Fruit fly (Drosophila melanogaster) whole organism, embryonic: ENCODE measurements around the gene Oatp33Eb.

ENCODE experiments used
- Adf1 ChIP-seq: fragments of 200-800 bp; sonication (Bioruptor generic); IDR thresholded peaks from 2 replicates; pipeline ENCODE4 v1.3.6; 2022; ENCODE audit warnings: missing biosample characterization, missing genetic modification characterization
- Aef1 ChIP-seq: fragments of 200-800 bp; sonication (Bioruptor generic); IDR thresholded peaks from 3 replicates; pipeline ENCODE4 v1.3.6; 2022; ENCODE audit warnings: missing biosample characterization, missing genetic modification characterization
- Awh ChIP-seq: fragments of 200-800 bp; sonication (Bioruptor generic); IDR thresholded peaks from 2 replicates; pipeline ENCODE4, ENCODE4 v1.3.6; 2022; ENCODE audit warnings: missing biosample characterization, missing genetic modification characterization
- CG11723 ChIP-seq: fragments of 200-800 bp; sonication (Bioruptor generic); optimal IDR thresholded peaks from 2 replicates; lab custom pipeline; 2017; ENCODE audit warnings: missing biosample characterization, mild to moderate bottlenecking, missing genetic modification characterization
- CG13424 ChIP-seq: fragments of 200-800 bp; sonication (Bioruptor generic); optimal IDR thresholded peaks from 2 replicates; lab custom pipeline; 2019; ENCODE audit warnings: missing biosample characterization, mild to moderate bottlenecking, missing genetic modification characterization, moderate library complexity
- CG14860 ChIP-seq: fragments of 200-800 bp; sonication (Bioruptor generic); IDR thresholded peaks from 3 replicates; pipeline ENCODE4 v1.3.6; 2022; ENCODE audit warnings: missing biosample characterization, missing genetic modification characterization; ENCODE audit not compliant: partially characterized antibody
- CG1529 ChIP-seq: fragments of 200-800 bp; sonication (Bioruptor generic); optimal IDR thresholded peaks from 3 replicates; lab custom pipeline; 2018; ENCODE audit warnings: missing biosample characterization, missing genetic modification characterization
- CG15479 ChIP-seq: fragments of 200-800 bp; sonication (Bioruptor generic); optimal IDR thresholded peaks from 3 replicates; lab custom pipeline; 2019; ENCODE audit warnings: missing biosample characterization, mild to moderate bottlenecking, missing genetic modification characterization, moderate library complexity
- CG17568 ChIP-seq: fragments of 200-800 bp; sonication (Bioruptor generic); optimal IDR thresholded peaks from 2 replicates; lab custom pipeline; 2018; ENCODE audit warnings: missing biosample characterization, mild to moderate bottlenecking, missing genetic modification characterization, moderate library complexity
- CG2120 ChIP-seq: fragments of 200-800 bp; sonication (Bioruptor generic); optimal IDR thresholded peaks from 3 replicates; lab custom pipeline; 2016; ENCODE audit warnings: missing biosample characterization, missing genetic modification characterization
- CG2875 ChIP-seq: fragments of 200-800 bp; sonication (Bioruptor generic); optimal IDR thresholded peaks from 2 replicates; lab custom pipeline; 2017; ENCODE audit warnings: missing biosample characterization, mild to moderate bottlenecking, missing genetic modification characterization, missing genetic modification reagents
- CG31441 ChIP-seq: fragments of 200-800 bp; sonication (Bioruptor generic); IDR thresholded peaks from 2 replicates; pipeline ENCODE4 v1.3.6; 2022; ENCODE audit warnings: missing biosample characterization, missing genetic modification characterization
- CG32767 ChIP-seq: fragments of 200-800 bp; sonication (Bioruptor generic); IDR thresholded peaks from 2 replicates; pipeline ENCODE4 v1.3.6; 2022; ENCODE audit warnings: missing biosample characterization, missing genetic modification characterization
- CG34224 ChIP-seq: fragments of 200-800 bp; sonication (Bioruptor generic); IDR thresholded peaks from 3 replicates; pipeline ENCODE4 v1.3.6; 2022; ENCODE audit warnings: missing biosample characterization, missing genetic modification characterization; ENCODE audit not compliant: partially characterized antibody
- CG4424 ChIP-seq: fragments of 200-800 bp; sonication (Bioruptor generic); optimal IDR thresholded peaks from 3 replicates; lab custom pipeline; 2016; ENCODE audit warnings: missing biosample characterization, missing genetic modification characterization
- CG4730 ChIP-seq: fragments of 200-800 bp; sonication (Bioruptor generic); IDR thresholded peaks from 2 replicates; pipeline ENCODE4 v1.3.6; 2022; ENCODE audit warnings: missing biosample characterization, missing genetic modification characterization
- CG8281 ChIP-seq: fragments of 200-800 bp; sonication (Bioruptor generic); optimal IDR thresholded peaks from 2 replicates; lab custom pipeline; 2018; ENCODE audit warnings: missing biosample characterization, mild to moderate bottlenecking, missing genetic modification characterization, moderate library complexity
- CG9437 ChIP-seq: fragments of 200-800 bp; sonication (Bioruptor generic); optimal IDR thresholded peaks from 2 replicates; lab custom pipeline; 2018; ENCODE audit warnings: missing biosample characterization, mild to moderate bottlenecking, missing genetic modification characterization
- CG9797 ChIP-seq: fragments of 200-800 bp; sonication (Bioruptor generic); optimal IDR thresholded peaks from 3 replicates; lab custom pipeline; 2018; ENCODE audit warnings: missing biosample characterization, mild to moderate bottlenecking, missing genetic modification characterization
- D ChIP-seq, 2 experiments: fragments of 200-800 bp in 1 of 2; fragments of >200 bp in 1 of 2; sonication (Bioruptor generic) in 1 of 2; optimal IDR thresholded peaks; 2 replicates in 1 of 2; 3 replicates in 1 of 2; lab custom pipeline; 2017; ENCODE audit warnings: mild to moderate bottlenecking in 1 of 2, missing biosample characterization in 1 of 2, missing genetic modification characterization in 1 of 2, missing genetic modification reagents in 1 of 2
- D19B ChIP-seq: fragments of 200-800 bp; sonication (Bioruptor generic); optimal IDR thresholded peaks from 2 replicates; lab custom pipeline; 2017; ENCODE audit warnings: missing biosample characterization, mild to moderate bottlenecking, missing genetic modification characterization
- Hmr ChIP-seq: fragments of 200-800 bp; sonication (Bioruptor generic); optimal IDR thresholded peaks from 3 replicates; lab custom pipeline; 2017; ENCODE audit warnings: mild to moderate bottlenecking, missing biosample characterization, missing genetic modification reagents, missing genetic modification characterization
- MBD-R2 ChIP-seq: fragments of 200-800 bp; sonication (Bioruptor generic); IDR thresholded peaks from 2 replicates; pipeline ENCODE4 v1.3.6; 2022; ENCODE audit warnings: missing biosample characterization, missing genetic modification characterization
- Meics ChIP-seq: fragments of 200-800 bp; sonication (Bioruptor generic); optimal IDR thresholded peaks from 2 replicates; lab custom pipeline; 2017; ENCODE audit warnings: missing biosample characterization, mild to moderate bottlenecking, missing genetic modification characterization
- Myb ChIP-seq: fragments of 200-800 bp; sonication (Bioruptor generic); optimal IDR thresholded peaks from 2 replicates; lab custom pipeline; 2016; ENCODE audit warnings: missing biosample characterization, missing genetic modification characterization
- NFAT ChIP-seq: fragments of 200-800 bp; sonication (Bioruptor generic); IDR thresholded peaks from 2 replicates; pipeline ENCODE4 v1.3.6; 2022; ENCODE audit warnings: missing biosample characterization, missing genetic modification characterization
- NK7.1 ChIP-seq: fragments of 200-800 bp; sonication (Bioruptor generic); optimal IDR thresholded peaks from 3 replicates; lab custom pipeline; 2016; ENCODE audit warnings: missing biosample characterization, missing genetic modification characterization
- Sry-β ChIP-seq: fragments of 200-800 bp; sonication (Bioruptor generic); optimal IDR thresholded peaks from 2 replicates; lab custom pipeline; 2018; ENCODE audit warnings: missing biosample characterization, mild to moderate bottlenecking, missing genetic modification characterization, moderate library complexity
- TFAM ChIP-seq: fragments of 200-800 bp; sonication (Bioruptor generic); optimal IDR thresholded peaks from 2 replicates; lab custom pipeline; 2017; ENCODE audit warnings: missing biosample characterization, missing genetic modification characterization, inconsistent platforms
- Xrp1 ChIP-seq: fragments of 200-800 bp; sonication (Bioruptor generic); IDR thresholded peaks from 2 replicates; pipeline ENCODE4 v1.3.6; 2022; ENCODE audit warnings: missing biosample characterization, missing genetic modification characterization
- ase ChIP-seq: fragments of 200-800 bp; sonication (Bioruptor generic); IDR thresholded peaks from 3 replicates; pipeline ENCODE4 v1.3.6; 2022; ENCODE audit warnings: missing biosample characterization, missing genetic modification characterization
- ash1 ChIP-seq: fragments of 200-800 bp; sonication (Bioruptor generic); optimal IDR thresholded peaks from 2 replicates; lab custom pipeline; 2018; ENCODE audit warnings: missing biosample characterization, mild to moderate bottlenecking, missing genetic modification characterization
- bsh ChIP-seq, 2 experiments: fragments of 200-800 bp; sonication (Bioruptor generic); optimal IDR thresholded peaks; 2 replicates each; lab custom pipeline; 2017 to 2018; ENCODE audit warnings: mild to moderate bottlenecking in 2 of 2, missing biosample characterization in 2 of 2, missing genetic modification characterization in 2 of 2, moderate library complexity in 1 of 2
- chinmo ChIP-seq: fragments of 200-800 bp; sonication (Bioruptor generic); IDR thresholded peaks from 4 replicates; pipeline ENCODE4 v1.3.6; 2022; ENCODE audit warnings: missing biosample characterization, missing genetic modification characterization; ENCODE audit not compliant: partially characterized antibody
- danr ChIP-seq: fragments of 200-800 bp; sonication (Bioruptor generic); IDR thresholded peaks from 2 replicates; pipeline ENCODE4 v1.3.6; 2022; ENCODE audit warnings: missing biosample characterization, missing genetic modification characterization
- dati ChIP-seq: fragments of 200-800 bp; sonication (Bioruptor generic); IDR thresholded peaks from 2 replicates; pipeline ENCODE4 v1.3.6; 2022; ENCODE audit warnings: missing biosample characterization, missing genetic modification characterization
- disco-r ChIP-seq: fragments of 200-800 bp; sonication (Bioruptor generic); optimal IDR thresholded peaks from 2 replicates; lab custom pipeline; 2016; ENCODE audit warnings: missing biosample characterization, missing genetic modification characterization
- exex ChIP-seq: fragments of 200-800 bp; sonication (Bioruptor generic); optimal IDR thresholded peaks from 4 replicates; lab custom pipeline; 2018; ENCODE audit warnings: missing biosample characterization, mild to moderate bottlenecking, missing genetic modification characterization, moderate library complexity
- gsb ChIP-seq: fragments of 200-800 bp; sonication (Bioruptor generic); IDR thresholded peaks from 2 replicates; pipeline ENCODE4 v1.3.6; 2022; ENCODE audit warnings: missing biosample characterization, missing genetic modification characterization
- jigr1 ChIP-seq: fragments of 200-800 bp; sonication (Bioruptor generic); IDR thresholded peaks from 3 replicates; pipeline ENCODE4 v1.3.6; 2022; ENCODE audit warnings: missing biosample characterization, missing genetic modification characterization
- nom ChIP-seq: fragments of 200-800 bp; sonication (Bioruptor generic); optimal IDR thresholded peaks from 2 replicates; lab custom pipeline; 2017; ENCODE audit warnings: missing biosample characterization, missing genetic modification characterization, mild to moderate bottlenecking, moderate library complexity, missing genetic modification reagents
- p53 ChIP-seq: fragments of 200-800 bp; sonication (Bioruptor generic); optimal IDR thresholded peaks from 2 replicates; lab custom pipeline; 2016; ENCODE audit warnings: missing biosample characterization, missing genetic modification characterization
- phol ChIP-seq: fragments of 200-800 bp; sonication (Bioruptor generic); optimal IDR thresholded peaks from 3 replicates; lab custom pipeline; 2018; ENCODE audit warnings: missing biosample characterization, mild to moderate bottlenecking, missing genetic modification characterization, moderate library complexity
- pros ChIP-seq: fragments of 200-800 bp; sonication (Bioruptor generic); optimal IDR thresholded peaks from 3 replicates; lab custom pipeline; 2019; ENCODE audit warnings: missing biosample characterization, mild to moderate bottlenecking, missing genetic modification characterization, moderate library complexity
- pzg ChIP-seq: fragments of 200-800 bp; sonication (Bioruptor generic); optimal IDR thresholded peaks from 3 replicates; lab custom pipeline; 2018; ENCODE audit warnings: missing biosample characterization, mild to moderate bottlenecking, missing genetic modification characterization, moderate library complexity
- sim ChIP-seq: fragments of 200-800 bp; sonication (Bioruptor generic); IDR thresholded peaks from 2 replicates; pipeline ENCODE4 v1.3.6; 2022; ENCODE audit warnings: missing biosample characterization, missing genetic modification characterization
- tup ChIP-seq: fragments of 200-800 bp; sonication (Bioruptor generic); optimal IDR thresholded peaks from 2 replicates; lab custom pipeline; 2016; ENCODE audit warnings: missing biosample characterization, mild to moderate bottlenecking, missing genetic modification characterization, moderate library complexity
- vnd ChIP-seq: fragments of 200-800 bp; sonication (Bioruptor generic); IDR thresholded peaks from 3 replicates; pipeline ENCODE4 v1.3.6; 2022; ENCODE audit warnings: missing biosample characterization, missing genetic modification characterization; ENCODE audit not compliant: partially characterized antibody
- yki ChIP-seq: fragments of >200 bp; optimal IDR thresholded peaks from 3 replicates; lab custom pipeline; 2018

The Oatp33Eb gene

DNA sequence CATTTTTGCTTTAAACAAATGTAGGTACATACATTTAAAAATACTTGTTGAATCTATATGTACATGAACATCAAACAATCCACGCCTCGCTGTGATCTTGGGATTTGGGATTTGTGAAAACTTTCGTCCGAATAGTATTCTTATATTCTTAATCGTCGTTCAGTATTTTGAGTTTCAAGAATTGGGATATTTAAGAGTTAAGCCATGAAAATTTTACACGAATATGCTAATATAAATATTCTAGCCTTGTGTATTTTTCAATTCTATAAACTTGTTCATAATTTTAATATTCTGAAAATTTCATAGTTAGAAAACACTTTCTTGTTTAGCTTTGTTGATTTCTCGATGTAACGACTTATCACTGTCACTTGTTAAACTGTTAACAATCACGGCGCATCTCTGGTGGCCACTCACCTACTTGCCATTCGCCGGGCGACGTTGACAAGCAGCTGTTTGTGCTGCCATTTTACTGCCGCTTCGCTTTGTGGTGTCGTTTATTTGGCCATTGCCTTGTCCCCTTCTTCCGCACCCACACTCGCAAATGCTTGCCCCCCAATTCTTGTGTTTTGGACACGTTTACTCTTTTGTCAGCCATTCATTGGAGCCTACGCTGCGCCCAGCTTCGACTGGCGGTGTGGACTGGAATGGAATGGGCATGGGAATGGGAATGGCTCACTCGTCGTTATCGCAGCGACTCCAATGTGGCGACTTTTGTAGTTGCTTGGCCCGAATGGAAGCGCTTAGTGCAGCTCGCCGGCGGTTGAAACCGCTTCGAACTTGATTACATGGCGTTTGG lies 12.1 kb upstream of the Oatp33Eb start (continued):
- TF ChIP-seq Xrp1: no peak
- TF ChIP-seq MBD-R2: peak; percentile 90
- TF ChIP-seq pros (GFP tag; lab: Kevin White, UChicago): no peak
- TF ChIP-seq Meics: peak; percentile 2
- TF ChIP-seq Myb: no peak
- TF ChIP-seq CG4730 (GFP tag; lab: Robert Waterston, UW): no peak
- peak; percentile 35; the same call in 1 of the 3 replicates for TF ChIP-seq CG34224
- TF ChIP-seq D19B (GFP tag; lab: Kevin White, UChicago): no peak
- TF ChIP-seq CG14860: no peak
- TF ChIP-seq Aef1 (GFP tag; lab: Robert Waterston, UW): no peak
- TF ChIP-seq ash1 (GFP tag; lab: Kevin White, UChicago): no peak
- TF ChIP-seq p53: no peak
- TF ChIP-seq CG15479 (GFP tag; lab: Kevin White, UChicago): no peak
- no peak for TF ChIP-seq nom
- no peak for TF ChIP-seq jigr1 (GFP tag; lab: Robert Waterston, UW)
- no peak for TF ChIP-seq TFAM (GFP tag; lab: Kevin White, UChicago)
- no peak for TF ChIP-seq ase
- TF ChIP-seq exex (tag; lab: Kevin White, UChicago): no peak
- TF ChIP-seq bsh (GFP tag; optimal IDR thresholded peaks at IDR 0.05; lab: Kevin White, UChicago): no peak
- TF ChIP-seq CG32767 (GFP tag; lab: Robert Waterston, UW): no peak
- TF ChIP-seq CG4424: peak; percentile 10
- no peak for TF ChIP-seq dati
- TF ChIP-seq phol: peak; percentile 88
- TF ChIP-seq tup (GFP tag; lab: Kevin White, UChicago): no peak
- peak; percentile 89 for TF ChIP-seq Sry-β
- no peak for TF ChIP-seq CG8281 (tag; lab: Kevin White, UChicago)
- TF ChIP-seq vnd (GFP tag; lab: Robert Waterston, UW): no peak
- TF ChIP-seq CG9797 (GFP tag; lab: Kevin White, UChicago): no peak
- TF ChIP-seq NFAT (GFP tag; lab: Robert Waterston, UW): no peak
- no peak for TF ChIP-seq sim (GFP tag; lab: Robert Waterston, UW)
- TF ChIP-seq CG2120 (GFP tag; lab: Kevin White, UChicago): no peak
- 0 out of 2 replicates have a peak, but pooled peaks have one; percentile 26 for TF ChIP-seq Adf1 (GFP tag; lab: Robert Waterston, UW)
- TF ChIP-seq Awh (GFP tag; lab: Robert Waterston, UW): no peak
- TF ChIP-seq CG17568 (GFP tag; lab: Kevin White, UChicago): no peak
- peak; percentile 65; the same call in 1 of the 2 replicates for TF ChIP-seq CG31441 (GFP tag; lab: Robert Waterston, UW)
- peak; percentile 35 for TF ChIP-seq yki (lab: Kevin White, UChicago)
- no peak for TF ChIP-seq CG1529 (GFP tag; lab: Kevin White, UChicago)
- no peak for TF ChIP-seq danr (GFP tag; lab: Robert Waterston, UW)
- TF ChIP-seq pzg (GFP tag; lab: Kevin White, UChicago): peak; percentile 54
- TF ChIP-seq CG11723: no peak
- no peak for TF ChIP-seq D (optimal IDR thresholded peaks at IDR 0.05; lab: Kevin White, UChicago)
- TF ChIP-seq D (GFP tag; optimal IDR thresholded peaks at IDR 0.05; lab: Kevin White, UChicago): no peak
- TF ChIP-seq chinmo: peak; percentile 32; the same call in 1 of the 4 replicates
- TF ChIP-seq CG2875: no peak
- no peak for TF ChIP-seq NK7.1
- peak; percentile 36 for TF ChIP-seq Hmr (GFP tag; lab: Kevin White, UChicago)
- TF ChIP-seq disco-r: no peak
- no peak for TF ChIP-seq CG13424 (tag; lab: Kevin White, UChicago)
- no peak for TF ChIP-seq CG9437
- TF ChIP-seq gsb (GFP tag; lab: Robert Waterston, UW): no peak
